Fruit fly (Drosophila melanogaster): ENCODE measurements around the gene Usp12-46.

- no peak for TF ChIP-seq CG14655 (GFP tag; optimal IDR thresholded peaks at IDR 0.05)
- TF ChIP-seq gl (tag; optimal IDR thresholded peaks at IDR 0.05) = no peak
- no peak for TF ChIP-seq Pif1B (GFP tag; optimal IDR thresholded peaks at IDR 0.05)
- no peak for TF ChIP-seq CG8159 (tag; optimal IDR thresholded peaks at IDR 0.05)
- no peak for TF ChIP-seq CG17806 (tag; optimal IDR thresholded peaks at IDR 0.05)
- TF ChIP-seq CG10348 (GFP tag; IDR thresholded peaks at IDR 0.05) = no peak
- no peak for TF ChIP-seq CG15710 (tag; optimal IDR thresholded peaks at IDR 0.05)
- no peak for TF ChIP-seq CG13204 (GFP tag; optimal IDR thresholded peaks at IDR 0.05)
- no peak for TF ChIP-seq D1 (tag; optimal IDR thresholded peaks at IDR 0.05)
Observed at dm6 chr3R:22710662-22711061, 40.0 kb upstream of the Usp12-46 start, which contains the start of gene CG4907.

Measured in whole organism, pupa.